Worm (Caenorhabditis elegans): ENCODE measurements around the gene Y40C7B.4.

ce11 chrX:17288378-17288777, 31.8 kb upstream of the Y40C7B.4 start:
- TF ChIP-seq nhr-12 (tag; optimal IDR thresholded peaks at IDR 0.05), result no peak
- no peak for TF ChIP-seq zip-8 (tag; optimal IDR thresholded peaks at IDR 0.05)
- no peak for TF ChIP-seq lin-13 (tag; optimal IDR thresholded peaks at IDR 0.05)
- no peak for TF ChIP-seq mab-5 (tag; optimal IDR thresholded peaks at IDR 0.05)
